Fruit fly (Drosophila melanogaster): ENCODE results near the gene Spn.

Spn gene

dm6 chr3L:2571975-2572374, 17.9 kb upstream of the Spn start (continued):
- no peak for TF ChIP-seq CG2129 (GFP tag; IDR thresholded peaks at IDR 0.05; ENCODE audit: partially characterized antibody)
- no peak for TF ChIP-seq CG18476 (GFP tag; optimal IDR thresholded peaks at IDR 0.05)
- TF ChIP-seq ci (GFP tag; IDR thresholded peaks at IDR 0.05): 0 out of 3 replicates have a peak, but pooled peaks have one; percentile 41
- TF ChIP-seq CG7556 (GFP tag; optimal IDR thresholded peaks at IDR 0.05): no peak
- TF ChIP-seq ATbp (GFP tag; optimal IDR thresholded peaks at IDR 0.05): no peak
- no peak for TF ChIP-seq nom (GFP tag; optimal IDR thresholded peaks at IDR 0.05)
- TF ChIP-seq Jarid2 (GFP tag; optimal IDR thresholded peaks at IDR 0.05): no peak
- TF ChIP-seq inv (GFP tag; IDR thresholded peaks at IDR 0.05; ENCODE audit: partially characterized antibody): no peak
- no peak for TF ChIP-seq CG9609 (GFP tag; optimal IDR thresholded peaks at IDR 0.05)
- no peak for TF ChIP-seq Neu2 (GFP tag; optimal IDR thresholded peaks at IDR 0.05; ENCODE audit: borderline replicate concordance)
- no peak for TF ChIP-seq CG8281 (tag; optimal IDR thresholded peaks at IDR 0.05)
- TF ChIP-seq CG14667 (GFP tag; IDR thresholded peaks at IDR 0.05): 0 out of 2 replicates have a peak, but pooled peaks have one; percentile 26
- TF ChIP-seq sens (GFP tag): peak; percentile 27
- no peak for TF ChIP-seq CG17612 (GFP tag; IDR thresholded peaks at IDR 0.05)
- TF ChIP-seq Abd-B (GFP tag; optimal IDR thresholded peaks at IDR 0.05): no peak
- no peak for TF ChIP-seq CG15269 (tag; optimal IDR thresholded peaks at IDR 0.05)
- TF ChIP-seq Nf-YB (GFP tag; optimal IDR thresholded peaks at IDR 0.05): no peak
- TF ChIP-seq CG13287 (GFP tag; IDR thresholded peaks at IDR 0.05; ENCODE audit: partially characterized antibody): no peak
- no peak for TF ChIP-seq CG10462 (GFP tag; optimal IDR thresholded peaks at IDR 0.05)
- no peak for TF ChIP-seq CG17802 (tag; optimal IDR thresholded peaks at IDR 0.05)
- TF ChIP-seq CG12155 (GFP tag; optimal IDR thresholded peaks at IDR 0.05): no peak
- no peak; the same call in 1 of the 2 replicates for TF ChIP-seq CG14014 (GFP tag; IDR thresholded peaks at IDR 0.05)
- no peak for TF ChIP-seq CG11696 (GFP tag; IDR thresholded peaks at IDR 0.05)
- TF ChIP-seq CG2120 (GFP tag; optimal IDR thresholded peaks at IDR 0.05): peak; percentile 15
- TF ChIP-seq Hr78 (GFP tag; optimal IDR thresholded peaks at IDR 0.05): no peak
- peak; percentile 24 for TF ChIP-seq Antp (GFP tag; optimal IDR thresholded peaks at IDR 0.05)
- peak; percentile 68 for TF ChIP-seq CG11247 (GFP tag; IDR thresholded peaks at IDR 0.05)
- no peak for TF ChIP-seq Fer3 (tag; optimal IDR thresholded peaks at IDR 0.05)
- TF ChIP-seq CG6689 (GFP tag; IDR thresholded peaks at IDR 0.05): peak; percentile 64
- no peak for TF ChIP-seq sug (tag; optimal IDR thresholded peaks at IDR 0.05)
- no peak for TF ChIP-seq Dfd (GFP tag; optimal IDR thresholded peaks at IDR 0.05)
- TF ChIP-seq CG12219 (GFP tag; optimal IDR thresholded peaks at IDR 0.05): no peak
- peak; percentile 60 for TF ChIP-seq sisA (GFP tag; IDR thresholded peaks at IDR 0.05)
- TF ChIP-seq Poxn (GFP tag; IDR thresholded peaks at IDR 0.05): no peak
- TF ChIP-seq Hmr (GFP tag; optimal IDR thresholded peaks at IDR 0.05): no peak
- TF ChIP-seq stwl (tag; optimal IDR thresholded peaks at IDR 0.05): no peak
- no peak for TF ChIP-seq Ssrp (tag; optimal IDR thresholded peaks at IDR 0.05)
- peak; percentile 27 for TF ChIP-seq Sry-δ (GFP tag; optimal IDR thresholded peaks at IDR 0.05)
- no peak for TF ChIP-seq CG10959 (GFP tag; IDR thresholded peaks at IDR 0.05)
- no peak for TF ChIP-seq ash1 (GFP tag; optimal IDR thresholded peaks at IDR 0.05)
- peak; percentile 33 for TF ChIP-seq Fer1 (GFP tag; optimal IDR thresholded peaks at IDR 0.05)
- no peak for TF ChIP-seq odd (GFP tag; optimal IDR thresholded peaks at IDR 0.05)
- TF ChIP-seq Fer2 (tag; optimal IDR thresholded peaks at IDR 0.05): no peak
- no peak for TF ChIP-seq CG42726 (GFP tag; IDR thresholded peaks at IDR 0.05; ENCODE audit: partially characterized antibody)
- TF ChIP-seq chif (GFP tag; optimal IDR thresholded peaks at IDR 0.05): no peak
- TF ChIP-seq CG3407 (GFP tag; optimal IDR thresholded peaks at IDR 0.05): no peak
- no peak for TF ChIP-seq CG33557 (GFP tag; optimal IDR thresholded peaks at IDR 0.05)
- no peak for TF ChIP-seq amos (GFP tag; IDR thresholded peaks at IDR 0.05; ENCODE audit: partially characterized antibody)
- TF ChIP-seq pb (GFP tag; optimal IDR thresholded peaks at IDR 0.05): no peak
- TF ChIP-seq CG7786 (GFP tag; optimal IDR thresholded peaks at IDR 0.05): no peak
- TF ChIP-seq ap (GFP tag; IDR thresholded peaks at IDR 0.05): no peak
